Worm (Caenorhabditis elegans) whole organism, young adult: ENCODE measurements around the gene F52H2.15.

Experiments used
- ama-1 ChIP-seq, 3 experiments: fragments of 150-350 bp in 1 of 3; sonication (generic microtip) in 2 of 3; optimal IDR thresholded peaks; 2 replicates each; lab custom pipeline; 2014 to 2018; ENCODE audit warnings: missing biosample characterization in 2 of 3, missing genetic modification characterization in 2 of 3, missing genetic modification reagents in 2 of 3
- ceh-40 ChIP-seq: fragments of 200-800 bp; sonication (Bioruptor generic); IDR thresholded peaks from 2 replicates; pipeline ENCODE4 v1.3.6; 2022; ENCODE audit warnings: missing genetic modification characterization, missing compliant biosample characterization
- die-1 ChIP-seq: sonication (generic microtip); optimal IDR thresholded peaks from 2 replicates; lab custom pipeline; 2016; ENCODE audit warnings: missing genotype, mild to moderate bottlenecking, missing genetic modification characterization, missing compliant biosample characterization
- efl-1 ChIP-seq: fragments of 150-350 bp; optimal IDR thresholded peaks from 2 replicates; lab custom pipeline; 2014; ENCODE audit warnings: missing biosample characterization, missing genetic modification reagents, missing genetic modification characterization
- lin-26 ChIP-seq: fragments of 200-800 bp; sonication (Bioruptor generic); IDR thresholded peaks from 2 replicates; pipeline ENCODE4 v1.3.6; 2022; ENCODE audit warnings: missing genetic modification reagents, missing genetic modification characterization, missing compliant biosample characterization
- lsy-27 ChIP-seq: sonication (generic microtip); optimal IDR thresholded peaks from 2 replicates; lab custom pipeline; 2017; ENCODE audit warnings: missing genetic modification characterization, mild to moderate bottlenecking, missing compliant biosample characterization, antibody characterized with exemption, missing genotype, borderline replicate concordance; ENCODE audit not compliant: insufficient read depth
- tbx-9 ChIP-seq: sonication (generic microtip); optimal IDR thresholded peaks from 2 replicates; lab custom pipeline; 2016; ENCODE audit warnings: borderline replicate concordance, missing genetic modification characterization, inconsistent platforms, missing compliant biosample characterization
- unc-62 ChIP-seq: fragments of 150-350 bp; optimal IDR thresholded peaks from 2 replicates; lab custom pipeline; 2014; ENCODE audit warnings: missing biosample characterization, missing genetic modification reagents, missing genetic modification characterization

DNA sequence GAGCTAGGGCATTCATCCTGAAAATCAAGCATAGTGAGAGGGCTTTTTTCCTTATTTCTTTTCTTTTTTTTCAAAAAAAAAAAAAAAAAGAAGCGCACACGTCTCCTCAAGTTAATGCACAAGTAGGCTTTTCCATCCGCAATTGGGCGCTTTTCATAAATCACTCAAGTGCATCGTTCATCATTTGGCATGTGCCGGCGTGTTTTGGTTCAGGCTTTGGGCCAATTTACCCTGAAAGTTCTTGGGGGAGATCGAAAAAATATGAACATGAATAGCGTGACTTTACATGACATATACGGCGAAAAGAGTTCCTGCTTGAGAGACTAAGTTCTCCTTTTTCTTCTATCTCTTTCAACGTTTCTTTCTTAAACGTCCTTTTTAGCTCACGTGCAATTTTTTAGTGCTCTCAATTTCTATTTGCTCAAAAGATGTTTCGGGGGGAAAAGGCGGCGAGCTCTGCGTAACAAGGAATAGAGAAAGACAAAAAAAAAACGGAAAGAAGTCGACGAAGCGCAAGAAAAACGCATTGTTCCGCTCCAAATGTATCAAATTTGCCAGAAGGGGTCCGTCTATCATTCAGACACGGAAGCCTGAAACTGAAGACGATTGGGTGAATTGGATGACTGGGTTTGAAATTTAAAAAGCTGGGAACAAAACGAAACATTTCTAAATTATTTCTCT, 36.0 kb downstream of the F52H2.15 start:
- TF ChIP-seq die-1 (tag; lab: Kevin White, UChicago): no peak
- TF ChIP-seq lin-26 (GFP tag; lab: Robert Waterston, UW): no peak
- no peak for TF ChIP-seq lsy-27
- TF ChIP-seq tbx-9 (tag; lab: Kevin White, UChicago): no peak
- TF ChIP-seq ama-1 (optimal IDR thresholded peaks at IDR 0.05; lab: Kevin White, UChicago): no peak
- no peak for TF ChIP-seq ama-1 (GFP tag; optimal IDR thresholded peaks at IDR 0.05; lab: Kevin White, UChicago)
- TF ChIP-seq efl-1 (GFP tag; lab: Kevin White, UChicago): no peak
- TF ChIP-seq ceh-40 (GFP tag; lab: Robert Waterston, UW): no peak
- no peak for TF ChIP-seq unc-62
